Worm (Caenorhabditis elegans) whole organism, L2 larva: ENCODE results near the gene phy-3.

Source experiments
- C34F6.9 ChIP-seq: fragments of 150-350 bp; optimal IDR thresholded peaks from 2 replicates; lab custom pipeline; 2014; ENCODE audit warnings: missing biosample characterization, missing genetic modification characterization
- F13H6.1 ChIP-seq: sonication (generic microtip); optimal IDR thresholded peaks from 2 replicates; lab custom pipeline; 2016; ENCODE audit warnings: missing genetic modification characterization, missing compliant biosample characterization
- R02D3.7 ChIP-seq: fragments of 150-350 bp; optimal IDR thresholded peaks from 2 replicates; lab custom pipeline; 2014; ENCODE audit warnings: missing biosample characterization, missing genetic modification characterization
- Y55F3AM.14 ChIP-seq: fragments of 200-800 bp; sonication (Bioruptor generic); optimal IDR thresholded peaks from 2 replicates; lab custom pipeline; 2018; ENCODE audit warnings: mild to moderate bottlenecking, missing genetic modification characterization, missing compliant biosample characterization
- ZK546.5 ChIP-seq: sonication (generic microtip); optimal IDR thresholded peaks from 2 replicates; lab custom pipeline; 2017; ENCODE audit warnings: missing biosample characterization, missing genetic modification characterization
- alr-1 ChIP-seq: fragments of 150-350 bp; optimal IDR thresholded peaks from 2 replicates; lab custom pipeline; 2014; ENCODE audit warnings: missing biosample characterization, missing genetic modification characterization
- aly-2 ChIP-seq: fragments of 150-350 bp; optimal IDR thresholded peaks from 2 replicates; lab custom pipeline; 2014; ENCODE audit warnings: missing biosample characterization, missing genetic modification characterization
- ama-1 ChIP-seq: fragments of 150-350 bp; optimal IDR thresholded peaks from 2 replicates; lab custom pipeline; 2018; ENCODE audit warnings: inconsistent platforms
- blmp-1 ChIP-seq: sonication (generic microtip); optimal IDR thresholded peaks from 2 replicates; lab custom pipeline; 2017; ENCODE audit warnings: missing genetic modification characterization, mild to moderate bottlenecking, missing compliant biosample characterization, antibody characterized with exemption, moderate library complexity; ENCODE audit not compliant: insufficient read depth
- ceh-16 ChIP-seq: fragments of 150-350 bp; optimal IDR thresholded peaks from 2 replicates; lab custom pipeline; 2014; ENCODE audit warnings: missing biosample characterization, missing genetic modification characterization
- ceh-82 ChIP-seq: fragments of 150-350 bp; optimal IDR thresholded peaks from 2 replicates; lab custom pipeline; 2014; ENCODE audit warnings: missing biosample characterization, missing genetic modification characterization
- crh-2 ChIP-seq: sonication (generic microtip); optimal IDR thresholded peaks from 2 replicates; lab custom pipeline; 2017; ENCODE audit warnings: missing biosample characterization, missing genetic modification characterization
- dmd-4 ChIP-seq: sonication (generic microtip); optimal IDR thresholded peaks from 2 replicates; lab custom pipeline; 2017; ENCODE audit warnings: missing biosample characterization, missing genetic modification characterization
- egl-27 ChIP-seq: sonication (generic microtip); optimal IDR thresholded peaks from 3 replicates; lab custom pipeline; 2017; ENCODE audit warnings: missing biosample characterization, missing genetic modification reagents, missing genetic modification characterization
- elt-3 ChIP-seq: sonication (generic microtip); optimal IDR thresholded peaks from 2 replicates; lab custom pipeline; 2017; ENCODE audit warnings: missing biosample characterization, missing genetic modification characterization
- fos-1 ChIP-seq: fragments of 150-350 bp; optimal IDR thresholded peaks from 2 replicates; lab custom pipeline; 2014; ENCODE audit warnings: missing biosample characterization, missing genetic modification characterization
- lin-11 ChIP-seq: fragments of 150-350 bp; sonication (generic microtip); optimal IDR thresholded peaks from 2 replicates; lab custom pipeline; 2014; ENCODE audit warnings: missing biosample characterization, missing genetic modification characterization, inconsistent platforms, mixed read lengths
- lin-39 ChIP-seq: fragments of 150-350 bp; optimal IDR thresholded peaks from 2 replicates; lab custom pipeline; 2014; ENCODE audit warnings: missing biosample characterization, missing genetic modification reagents, missing genetic modification characterization
- lsy-2 ChIP-seq, 2 experiments: fragments of 150-350 bp in 1 of 2; sonication (generic microtip) in 1 of 2; optimal IDR thresholded peaks; 2 replicates each; lab custom pipeline; 2014 to 2017; ENCODE audit warnings: missing biosample characterization in 2 of 2, missing genetic modification characterization in 2 of 2
- mab-5 ChIP-seq: fragments of 150-350 bp; optimal IDR thresholded peaks from 2 replicates; lab custom pipeline; 2014; ENCODE audit warnings: missing biosample characterization, missing genetic modification characterization
- mbf-1 ChIP-seq: sonication (generic microtip); optimal IDR thresholded peaks from 2 replicates; lab custom pipeline; 2017; ENCODE audit warnings: missing biosample characterization, missing genetic modification characterization
- mdl-1 ChIP-seq, 2 experiments: fragments of 150-350 bp in 1 of 2; sonication (generic microtip) in 1 of 2; optimal IDR thresholded peaks; 2 replicates each; lab custom pipeline; 2017; ENCODE audit warnings: missing biosample characterization in 2 of 2, missing genetic modification characterization in 2 of 2
- nhr-10 ChIP-seq: sonication (generic microtip); optimal IDR thresholded peaks from 2 replicates; lab custom pipeline; 2017; ENCODE audit warnings: missing biosample characterization, missing genetic modification characterization
- nhr-11 ChIP-seq: fragments of 150-350 bp; optimal IDR thresholded peaks from 2 replicates; lab custom pipeline; 2014; ENCODE audit warnings: missing biosample characterization, missing genetic modification characterization
- nhr-12 ChIP-seq: fragments of 150-350 bp; optimal IDR thresholded peaks from 2 replicates; lab custom pipeline; 2014; ENCODE audit warnings: missing biosample characterization, missing genetic modification characterization
- nhr-129 ChIP-seq: fragments of 150-350 bp; optimal IDR thresholded peaks from 2 replicates; lab custom pipeline; 2014; ENCODE audit warnings: missing biosample characterization, missing genetic modification characterization
- nhr-6 ChIP-seq: fragments of 150-350 bp; optimal IDR thresholded peaks from 2 replicates; lab custom pipeline; 2014; ENCODE audit warnings: missing biosample characterization, missing genetic modification characterization
- nhr-77 ChIP-seq: fragments of 150-350 bp; optimal IDR thresholded peaks from 2 replicates; lab custom pipeline; 2014; ENCODE audit warnings: missing biosample characterization, missing genetic modification characterization
- peb-1 ChIP-seq: fragments of 150-350 bp; optimal IDR thresholded peaks from 2 replicates; lab custom pipeline; 2014; ENCODE audit warnings: missing biosample characterization, missing genetic modification characterization
- sem-4 ChIP-seq: fragments of 150-350 bp; optimal IDR thresholded peaks from 2 replicates; lab custom pipeline; 2014; ENCODE audit warnings: missing biosample characterization, missing genetic modification reagents, missing genetic modification characterization
- sma-3 ChIP-seq: sonication (generic microtip); optimal IDR thresholded peaks from 2 replicates; lab custom pipeline; 2016; ENCODE audit warnings: missing genetic modification reagents, missing genetic modification characterization, missing compliant biosample characterization
- sma-9 ChIP-seq, 2 experiments: fragments of 150-350 bp in 1 of 2; sonication (generic microtip) in 1 of 2; optimal IDR thresholded peaks; 2 replicates each; lab custom pipeline; 2014 to 2016; ENCODE audit warnings: missing genetic modification characterization in 2 of 2, mild to moderate bottlenecking in 1 of 2, missing biosample characterization in 1 of 2, missing compliant biosample characterization in 1 of 2, missing genetic modification reagents in 1 of 2, moderate library complexity in 1 of 2
- unc-55 ChIP-seq: fragments of 150-350 bp; sonication (generic microtip); optimal IDR thresholded peaks from 3 replicates; lab custom pipeline; 2014; ENCODE audit warnings: missing biosample characterization, missing genetic modification reagents, missing genetic modification characterization
- zag-1 ChIP-seq: fragments of 150-350 bp; optimal IDR thresholded peaks from 2 replicates; lab custom pipeline; 2014; ENCODE audit warnings: missing biosample characterization, missing genetic modification characterization
- ztf-11 ChIP-seq: sonication (generic microtip); optimal IDR thresholded peaks from 2 replicates; lab custom pipeline; 2017; ENCODE audit warnings: missing biosample characterization, missing genetic modification characterization
- ztf-4 ChIP-seq: fragments of 150-350 bp; optimal IDR thresholded peaks from 2 replicates; lab custom pipeline; 2014; ENCODE audit warnings: missing biosample characterization, missing genetic modification characterization

phy-3 gene

DNA sequence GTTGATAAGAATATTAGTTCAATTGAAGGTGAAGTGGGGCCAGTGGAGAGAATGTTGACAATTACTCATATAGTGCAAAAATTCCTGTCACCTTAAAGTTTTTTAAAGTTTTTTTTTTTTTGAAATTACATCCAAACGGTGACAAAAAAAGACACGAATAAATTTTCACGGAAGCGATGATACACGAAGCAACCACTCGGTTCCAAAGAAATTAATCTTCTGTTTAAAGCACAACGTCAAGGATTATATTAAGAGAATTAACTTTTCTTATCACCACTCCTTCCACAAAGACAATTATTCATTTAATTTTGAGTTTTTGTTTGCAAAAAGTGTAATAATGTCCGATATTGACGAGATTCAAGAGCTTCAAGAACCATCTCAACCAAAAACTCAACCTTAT lies 32.4 kb downstream of the phy-3 start, which contains the start of gene clec-28:
Gene clec-28 (plus strand): TSS at position 301 of the 400 bp plus-strand sequence.
- TF ChIP-seq blmp-1 (no peak), ztf-4 (tag; lab: Kevin White, UChicago) (no peak), elt-3 (tag; lab: Kevin White, UChicago) (no peak), nhr-12 (tag; lab: Kevin White, UChicago) (no peak), sma-9 (GFP tag; optimal IDR thresholded peaks at IDR 0.05; lab: Kevin White, UChicago) (no peak), sma-9 (tag; optimal IDR thresholded peaks at IDR 0.05; lab: Kevin White, UChicago) (no peak), lin-11 (tag; lab: Kevin White, UChicago) (no peak), R02D3.7 (tag; lab: Kevin White, UChicago) (no peak)

DNA sequence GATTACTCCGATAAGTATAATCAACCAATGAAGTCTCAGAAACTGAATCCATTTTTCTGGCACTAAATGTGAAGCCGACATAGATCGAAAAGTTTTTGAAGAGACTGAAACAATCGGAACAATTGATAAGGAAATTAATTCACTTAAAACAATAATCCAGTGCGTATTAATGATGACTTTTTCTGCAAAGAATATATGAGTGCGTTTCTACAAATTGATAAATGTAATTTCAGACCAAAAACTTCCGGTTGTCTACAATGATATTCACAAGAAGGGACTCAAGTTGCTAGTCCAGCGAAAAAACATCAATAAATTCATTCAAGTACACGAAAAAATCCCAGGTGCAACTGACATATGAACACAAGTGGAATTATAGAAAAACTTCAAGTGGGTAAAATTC lies 36.8 kb downstream of the phy-3 start, which contains the start of gene clec-33:
Gene clec-33 (minus strand): TSS at position 101 of the 400 bp plus-strand sequence.
- no peak for TF ChIP-seq mbf-1 (tag; lab: Kevin White, UChicago)
- TF ChIP-seq ZK546.5 (tag; lab: Kevin White, UChicago) = no peak
- TF ChIP-seq mdl-1 (tag; optimal IDR thresholded peaks at IDR 0.05; lab: Kevin White, UChicago) = no peak
- TF ChIP-seq sem-4 (tag; lab: Kevin White, UChicago) = no peak
- TF ChIP-seq ceh-16 (tag; lab: Kevin White, UChicago) = no peak
- no peak for TF ChIP-seq crh-2 (tag; lab: Kevin White, UChicago)
- TF ChIP-seq C34F6.9 (tag; lab: Kevin White, UChicago) = no peak
- no peak for TF ChIP-seq ama-1 (lab: Kevin White, UChicago)
- TF ChIP-seq fos-1 (tag; lab: Kevin White, UChicago) = no peak

DNA sequence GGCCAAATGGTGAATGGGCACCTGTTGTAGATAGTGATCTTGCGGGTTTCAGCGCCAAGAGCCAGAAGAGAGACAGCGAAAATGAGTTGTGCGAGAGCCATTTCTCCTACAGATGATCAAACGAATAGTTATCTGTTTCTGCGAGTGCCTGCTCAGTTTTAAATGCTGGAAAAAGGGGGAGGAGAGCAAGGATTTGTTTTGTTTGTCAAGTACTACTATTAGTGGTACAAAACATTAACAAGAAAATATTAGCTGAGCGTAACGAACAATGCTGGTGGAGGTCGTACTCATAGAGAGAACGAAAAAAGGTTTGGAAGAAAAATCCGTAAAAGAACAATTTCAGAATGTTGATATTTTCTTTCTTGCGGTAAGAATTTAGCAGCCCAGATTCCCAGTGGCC lies 38.4 kb downstream of the phy-3 start, which contains the start of gene thn-4:
Gene thn-4 (minus strand): TSS at position 101 of the 400 bp plus-strand sequence.
- TF ChIP-seq lsy-2 (tag; optimal IDR thresholded peaks at IDR 0.05; lab: Kevin White, UChicago) (no peak), nhr-12 (tag; lab: Kevin White, UChicago) (no peak), mab-5 (tag; lab: Kevin White, UChicago) (no peak), ceh-82 (tag; lab: Kevin White, UChicago) (no peak), sem-4 (tag; lab: Kevin White, UChicago) (no peak), nhr-11 (tag; lab: Kevin White, UChicago) (no peak)
- TF ChIP-seq, all 48 proteins: peak for 0

DNA sequence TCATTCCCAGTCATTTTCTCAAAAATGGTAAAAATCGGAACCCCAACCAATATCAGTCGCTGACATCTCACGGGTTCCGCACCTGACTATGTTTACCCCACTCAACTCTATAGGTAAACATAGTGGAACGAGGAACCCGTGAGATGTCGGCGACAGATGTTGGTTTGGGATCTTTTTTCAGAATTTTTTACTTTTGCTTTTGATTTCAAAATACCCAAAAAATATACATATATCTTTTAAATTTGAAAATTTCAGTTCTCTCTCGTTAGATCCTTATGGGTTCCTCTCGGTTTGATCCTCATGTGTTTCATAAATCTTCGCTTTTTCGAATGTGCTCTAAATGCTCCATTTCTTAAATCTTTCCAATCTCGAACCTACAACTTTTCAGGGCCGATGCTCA lies 40.7 kb downstream of the phy-3 start, which contains the start of gene srw-23:
Gene srw-23 (plus strand): TSS at position 301 of the 400 bp plus-strand sequence.
- no peak for TF ChIP-seq nhr-11 (tag; lab: Kevin White, UChicago)
- no peak for TF ChIP-seq unc-55 (GFP tag; lab: Kevin White, UChicago)
- no peak for TF ChIP-seq mab-5 (tag; lab: Kevin White, UChicago)
- TF ChIP-seq nhr-6 (tag; lab: Kevin White, UChicago) = no peak
- TF ChIP-seq ztf-11 = no peak
- no peak for TF ChIP-seq nhr-77 (tag; lab: Kevin White, UChicago)
- TF ChIP-seq dmd-4 = no peak
- no peak for TF ChIP-seq F13H6.1 (tag; lab: Kevin White, UChicago)
- TF ChIP-seq Y55F3AM.14 (GFP tag; lab: Kevin White, UChicago) = no peak
- TF ChIP-seq alr-1 (tag; lab: Kevin White, UChicago) = no peak
- no peak for TF ChIP-seq lin-39
- no peak for TF ChIP-seq peb-1 (tag; lab: Kevin White, UChicago)
- TF ChIP-seq nhr-10 (tag; lab: Kevin White, UChicago) = no peak
- no peak for TF ChIP-seq sma-3 (GFP tag; lab: Kevin White, UChicago)
- TF ChIP-seq nhr-129 (tag; lab: Kevin White, UChicago) = no peak
- TF ChIP-seq, all 48 proteins: peak for 0

DNA sequence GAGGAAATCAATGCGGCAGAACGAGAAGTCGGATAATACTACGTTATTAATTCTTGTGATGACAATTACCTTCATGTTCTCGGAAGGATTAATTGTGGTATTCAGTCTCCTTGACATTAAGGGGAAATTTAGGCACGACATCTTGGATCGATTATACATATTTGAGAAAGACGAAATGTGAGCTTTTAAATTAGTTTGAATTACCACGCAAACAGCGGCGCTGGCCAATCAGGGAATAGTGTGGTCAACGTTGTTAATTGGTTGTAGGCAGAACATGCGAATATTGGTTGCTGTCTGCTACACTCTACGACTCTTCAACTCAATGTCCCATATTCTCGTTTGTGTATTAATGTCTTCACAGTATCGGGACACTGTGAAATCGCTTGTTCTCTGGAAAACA lies 42.0 kb downstream of the phy-3 start, which contains the start of gene F49A5.10:
Gene F49A5.10 (plus strand): TSS at position 301 of the 400 bp plus-strand sequence.
- TF ChIP-seq zag-1 (no peak), egl-27 (tag; lab: Kevin White, UChicago) (no peak), ztf-11 (no peak), aly-2 (no peak), sma-3 (GFP tag; lab: Kevin White, UChicago) (no peak), dmd-4 (no peak)
